Fruit fly (Drosophila melanogaster): ENCODE data around the gene chinmo.

The chinmo gene

dm6 chr2L:1611122-1611521 lies 39.9 kb upstream of the chinmo start, which contains the start of the genes Rab3GAP1 and CG14352 (continued):
- peak; percentile 57 for TF ChIP-seq dsf (GFP tag; optimal IDR thresholded peaks at IDR 0.05; ENCODE audit: borderline replicate concordance)
- peak; percentile 88 for TF ChIP-seq h (GFP tag; optimal IDR thresholded peaks at IDR 0.05)
- TF ChIP-seq woc (GFP tag; optimal IDR thresholded peaks at IDR 0.05): peak; percentile 82
- TF ChIP-seq Sp1 (GFP tag; optimal IDR thresholded peaks at IDR 0.05): peak; percentile 73

dm6 chr2L:1613748-1614365 lies 37.2 kb upstream of the chinmo start, which contains the start of gene RFeSP:
RFeSP (minus strand) TSS chr2L:1614160.
- no peak for TF ChIP-seq CrebA (GFP tag; optimal IDR thresholded peaks at IDR 0.05; ENCODE audit: borderline replicate concordance)
- TF ChIP-seq brk (GFP tag; optimal IDR thresholded peaks at IDR 0.05): no peak
- TF ChIP-seq rgr (GFP tag; optimal IDR thresholded peaks at IDR 0.05): no peak
- no peak for TF ChIP-seq foxo (GFP tag; optimal IDR thresholded peaks at IDR 0.05)
- TF ChIP-seq Hr78 (GFP tag; optimal IDR thresholded peaks at IDR 0.05): no peak
- no peak for TF ChIP-seq pan (optimal IDR thresholded peaks at IDR 0.05)
- TF ChIP-seq Jra (GFP tag; optimal IDR thresholded peaks at IDR 0.05): no peak
- no peak for TF ChIP-seq woc (GFP tag; optimal IDR thresholded peaks at IDR 0.05)
- peak; percentile 44 for TF ChIP-seq Myc (optimal IDR thresholded peaks at IDR 0.05)
- no peak for TF ChIP-seq Hnf4 (GFP tag; optimal IDR thresholded peaks at IDR 0.05)
- peak in 1 of 2 experiments; percentile 46 for TF ChIP-seq dl (GFP tag; optimal IDR thresholded peaks at IDR 0.05; ENCODE audit: insufficient read depth in 1 of 2, partially characterized antibody in 2 of 2)
- TF ChIP-seq fru (GFP tag; optimal IDR thresholded peaks at IDR 0.05): no peak
- no peak for TF ChIP-seq OdsH (GFP tag; optimal IDR thresholded peaks at IDR 0.05)
- peak; percentile 78 for TF ChIP-seq Dif (GFP tag; optimal IDR thresholded peaks at IDR 0.05; ENCODE audit: partially characterized antibody)
- TF ChIP-seq Hr83 (GFP tag; optimal IDR thresholded peaks at IDR 0.05; ENCODE audit: poor library complexity, severe bottlenecking): no peak
- TF ChIP-seq lola (GFP tag; optimal IDR thresholded peaks at IDR 0.05): no peak
- no peak for TF ChIP-seq Abd-B (GFP tag; optimal IDR thresholded peaks at IDR 0.05)
- peak; percentile 5 for TF ChIP-seq h (GFP tag; optimal IDR thresholded peaks at IDR 0.05)
- TF ChIP-seq Rel (GFP tag; optimal IDR thresholded peaks at IDR 0.05): no peak
- TF ChIP-seq Rel (tag; optimal IDR thresholded peaks at IDR 0.05): peak; percentile 37
- TF ChIP-seq GATAd (GFP tag; optimal IDR thresholded peaks at IDR 0.05): no peak
- TF ChIP-seq psq (GFP tag; optimal IDR thresholded peaks at IDR 0.05): no peak
- no peak for TF ChIP-seq Mio (GFP tag; optimal IDR thresholded peaks at IDR 0.05)

- TF ChIP-seq sv (GFP tag; optimal IDR thresholded peaks at IDR 0.05) (peak; percentile 36), OdsH (GFP tag; optimal IDR thresholded peaks at IDR 0.05) (no peak), dl (GFP tag; optimal IDR thresholded peaks at IDR 0.05; ENCODE audit: insufficient read depth in 1 of 2, partially characterized antibody in 2 of 2) (no peak), N (GFP tag; optimal IDR thresholded peaks at IDR 0.05) (no peak), Rel (GFP tag; optimal IDR thresholded peaks at IDR 0.05) (no peak), Rel (tag; optimal IDR thresholded peaks at IDR 0.05) (no peak), Hr83 (GFP tag; optimal IDR thresholded peaks at IDR 0.05; ENCODE audit: poor library complexity, severe bottlenecking) (no peak), sage (GFP tag; optimal IDR thresholded peaks at IDR 0.05) (no peak), Myc (optimal IDR thresholded peaks at IDR 0.05) (no peak), fru (GFP tag; optimal IDR thresholded peaks at IDR 0.05) (peak; percentile 0), ey (GFP tag; optimal IDR thresholded peaks at IDR 0.05) (no peak), Vsx2 (GFP tag; optimal IDR thresholded peaks at IDR 0.05; ENCODE audit: partially characterized antibody) (no peak), CG32264 (GFP tag; optimal IDR thresholded peaks at IDR 0.05) (no peak), lola (GFP tag; optimal IDR thresholded peaks at IDR 0.05) (no peak), tai (GFP tag; optimal IDR thresholded peaks at IDR 0.05) (no peak)
These were observed 35.3 kb upstream of the chinmo start for dm6 chr2L:1615753-1616152.

DNA sequence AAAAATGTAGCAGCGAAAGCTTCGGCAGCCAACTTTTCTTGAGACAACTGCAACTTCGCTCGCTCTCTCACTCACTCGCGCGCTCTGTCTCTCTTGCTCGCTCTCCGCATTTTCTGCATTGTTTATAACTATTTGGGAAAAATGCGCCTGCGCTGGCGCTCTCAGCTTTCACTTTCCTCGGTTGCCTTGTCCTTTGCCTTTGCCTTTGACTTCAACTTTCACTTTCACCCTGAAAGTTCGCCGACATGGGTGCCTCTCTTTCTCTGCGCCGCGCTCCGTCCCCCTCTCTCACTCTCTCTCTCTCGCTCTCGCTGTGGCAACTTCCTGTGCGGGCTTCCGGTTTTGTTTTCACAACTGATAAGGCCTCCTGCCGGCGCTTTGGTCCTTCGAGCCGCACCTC lies 33.3 kb upstream of the chinmo start:
- no peak for TF ChIP-seq Dif (GFP tag; optimal IDR thresholded peaks at IDR 0.05; ENCODE audit: partially characterized antibody)
- TF ChIP-seq br (GFP tag; optimal IDR thresholded peaks at IDR 0.05): no peak
- no peak for TF ChIP-seq dl (GFP tag; optimal IDR thresholded peaks at IDR 0.05; ENCODE audit: insufficient read depth in 1 of 2, partially characterized antibody in 2 of 2)
- TF ChIP-seq OdsH (GFP tag; optimal IDR thresholded peaks at IDR 0.05): no peak
- TF ChIP-seq CrebA (GFP tag; optimal IDR thresholded peaks at IDR 0.05; ENCODE audit: borderline replicate concordance): no peak
